Worm (Caenorhabditis elegans): ENCODE measurements around the gene mig-39.

Gene mig-39

ce11 chrIII:8444433-8445090, 22.3 kb upstream of the mig-39 start:
- TF ChIP-seq pqm-1 (tag; optimal IDR thresholded peaks at IDR 0.05) (no peak), K09A11.1 (tag; optimal IDR thresholded peaks at IDR 0.05; ENCODE audit: insufficient read depth) (no peak), dmd-4 (tag; optimal IDR thresholded peaks at IDR 0.05; ENCODE audit: borderline replicate concordance) (no peak), mec-3 (tag; optimal IDR thresholded peaks at IDR 0.05; ENCODE audit: borderline replicate concordance) (no peak), gmeb-2 (tag; optimal IDR thresholded peaks at IDR 0.05) (no peak), elt-4 (tag; optimal IDR thresholded peaks at IDR 0.05) (no peak), ceh-18 (tag; optimal IDR thresholded peaks at IDR 0.05) (no peak), K02D7.2 (tag; optimal IDR thresholded peaks at IDR 0.05) (no peak), ref-2 (tag; optimal IDR thresholded peaks at IDR 0.05) (no peak), lin-11 (tag; optimal IDR thresholded peaks at IDR 0.05) (no peak), ama-1 (optimal IDR thresholded peaks at IDR 0.05) (no peak), tbx-2 (tag; optimal IDR thresholded peaks at IDR 0.05) (no peak), unc-86 (tag; optimal IDR thresholded peaks at IDR 0.05) (no peak), madf-2 (tag; optimal IDR thresholded peaks at IDR 0.05) (no peak), nhr-232 (tag; optimal IDR thresholded peaks at IDR 0.05) (no peak), ceh-19 (GFP tag; optimal IDR thresholded peaks at IDR 0.05) (no peak)

ce11 chrIII:8446061-8446460, 20.8 kb upstream of the mig-39 start:
- TF ChIP-seq ztf-16 (tag; optimal IDR thresholded peaks at IDR 0.05) (no peak), elt-4 (tag; optimal IDR thresholded peaks at IDR 0.05) (no peak), ceh-22 (tag; optimal IDR thresholded peaks at IDR 0.05) (no peak), pqm-1 (tag; optimal IDR thresholded peaks at IDR 0.05) (no peak), pax-1 (tag; optimal IDR thresholded peaks at IDR 0.05) (no peak), ceh-34 (tag; optimal IDR thresholded peaks at IDR 0.05) (no peak), rnt-1 (tag; optimal IDR thresholded peaks at IDR 0.05) (no peak), pros-1 (tag; optimal IDR thresholded peaks at IDR 0.05) (no peak), lin-11 (tag; optimal IDR thresholded peaks at IDR 0.05) (no peak), pha-2 (tag; optimal IDR thresholded peaks at IDR 0.05) (no peak)

- TF ChIP-seq pha-4 (tag; optimal IDR thresholded peaks at IDR 0.05) (no peak), ets-4 (tag; optimal IDR thresholded peaks at IDR 0.05) (no peak), elt-2 (tag; optimal IDR thresholded peaks at IDR 0.05) (no peak), ceh-9 (tag; optimal IDR thresholded peaks at IDR 0.05) (no peak), T23F11.4 (GFP tag; optimal IDR thresholded peaks at IDR 0.05) (no peak), pros-1 (tag; optimal IDR thresholded peaks at IDR 0.05) (no peak), che-1 (tag; optimal IDR thresholded peaks at IDR 0.05) (no peak), pha-2 (tag; optimal IDR thresholded peaks at IDR 0.05) (no peak), eyg-1 (tag; optimal IDR thresholded peaks at IDR 0.05) (no peak), pag-3 (tag; optimal IDR thresholded peaks at IDR 0.05; ENCODE audit: borderline replicate concordance) (no peak), C38D4.7 (GFP tag; optimal IDR thresholded peaks at IDR 0.05) (no peak), nhr-232 (tag; optimal IDR thresholded peaks at IDR 0.05) (no peak), ceh-45 (GFP tag; IDR thresholded peaks at IDR 0.05) (no peak), fkh-10 (GFP tag; optimal IDR thresholded peaks at IDR 0.05) (no peak), C08G9.2 (tag; optimal IDR thresholded peaks at IDR 0.05) (no peak)
Measured at ce11 chrIII:8446534-8446933, 20.3 kb upstream of the mig-39 start, which contains the start of gene hsp-110. Gene hsp-110 (minus strand): TSS chrIII:8446909.

ce11 chrIII:8446940-8447403, 19.9 kb upstream of the mig-39 start, which contains the start of gene rpn-3:
Gene rpn-3 (plus strand): TSS chrIII:8447353.
- TF ChIP-seq pax-1 (tag; optimal IDR thresholded peaks at IDR 0.05) (peak; percentile 97), pha-2 (tag; optimal IDR thresholded peaks at IDR 0.05) (no peak), ceh-6 (GFP tag; optimal IDR thresholded peaks at IDR 0.05) (peak; percentile 16), ref-2 (tag; optimal IDR thresholded peaks at IDR 0.05) (peak; percentile 55), sdc-2 (tag; optimal IDR thresholded peaks at IDR 0.05) (peak; percentile 3), ceh-14 (tag; optimal IDR thresholded peaks at IDR 0.05) (peak; percentile 27), ceh-30 (tag; optimal IDR thresholded peaks at IDR 0.05) (peak; percentile 88), pros-1 (tag; optimal IDR thresholded peaks at IDR 0.05) (no peak), hlh-30 (tag; optimal IDR thresholded peaks at IDR 0.05; ENCODE audit: insufficient read depth) (peak; percentile 46), lin-11 (tag; optimal IDR thresholded peaks at IDR 0.05) (no peak), unc-86 (tag; optimal IDR thresholded peaks at IDR 0.05) (peak; percentile 66), tbx-7 (tag; optimal IDR thresholded peaks at IDR 0.05) (no peak), F13H6.1 (tag; optimal IDR thresholded peaks at IDR 0.05) (peak; percentile 22), hlh-8 (tag; optimal IDR thresholded peaks at IDR 0.05) (peak; percentile 8), nhr-232 (tag; optimal IDR thresholded peaks at IDR 0.05) (no peak), ceh-18 (tag; optimal IDR thresholded peaks at IDR 0.05) (peak; percentile 79), ama-1 (optimal IDR thresholded peaks at IDR 0.05) (no peak), che-1 (tag; optimal IDR thresholded peaks at IDR 0.05) (no peak), ceh-31 (tag; optimal IDR thresholded peaks at IDR 0.05) (peak; percentile 88), dmd-4 (tag; optimal IDR thresholded peaks at IDR 0.05; ENCODE audit: borderline replicate concordance) (no peak), K02D7.2 (tag; optimal IDR thresholded peaks at IDR 0.05) (no peak), zip-5 (tag; optimal IDR thresholded peaks at IDR 0.05) (no peak), syd-9 (tag; optimal IDR thresholded peaks at IDR 0.05) (peak; percentile 47)

Data from whole organism, late embryonic.